Fruit fly (Drosophila melanogaster) whole organism, embryonic: ENCODE results near the gene NetB.

Experiments used
- Atf6 ChIP-seq: fragments of 200-800 bp; sonication (Bioruptor generic); IDR thresholded peaks from 2 replicates; pipeline ENCODE4 v1.3.6; 2022; ENCODE audit warnings: missing biosample characterization, missing genetic modification characterization
- CG12155 ChIP-seq: fragments of 200-800 bp; sonication (Bioruptor generic); optimal IDR thresholded peaks from 3 replicates; lab custom pipeline; 2016; ENCODE audit warnings: missing biosample characterization, missing genetic modification characterization
- CG12219 ChIP-seq: fragments of 200-800 bp; sonication (Bioruptor generic); optimal IDR thresholded peaks from 3 replicates; lab custom pipeline; 2018; ENCODE audit warnings: missing biosample characterization, mild to moderate bottlenecking, missing genetic modification characterization
- CG12391 ChIP-seq: fragments of 200-800 bp; sonication (Bioruptor generic); optimal IDR thresholded peaks from 3 replicates; lab custom pipeline; 2018; ENCODE audit warnings: missing biosample characterization, mild to moderate bottlenecking, missing genetic modification characterization, moderate library complexity
- CG12769 ChIP-seq: fragments of 200-800 bp; sonication (Bioruptor generic); optimal IDR thresholded peaks from 2 replicates; lab custom pipeline; 2019; ENCODE audit warnings: missing biosample characterization, mild to moderate bottlenecking, missing genetic modification characterization, moderate library complexity
- CG13624 ChIP-seq: fragments of 200-800 bp; sonication (Bioruptor generic); optimal IDR thresholded peaks from 2 replicates; lab custom pipeline; 2016; ENCODE audit warnings: missing biosample characterization, missing genetic modification characterization
- CG13894 ChIP-seq: fragments of 200-800 bp; sonication (Bioruptor generic); optimal IDR thresholded peaks from 3 replicates; lab custom pipeline; 2018; ENCODE audit warnings: missing biosample characterization, mild to moderate bottlenecking, missing genetic modification characterization, moderate library complexity
- CG15269 ChIP-seq: fragments of 200-800 bp; sonication (Bioruptor generic); optimal IDR thresholded peaks from 2 replicates; lab custom pipeline; 2018; ENCODE audit warnings: missing biosample characterization, mild to moderate bottlenecking, missing genetic modification characterization, moderate library complexity
- CG15601 ChIP-seq: fragments of 200-800 bp; sonication (Bioruptor generic); optimal IDR thresholded peaks from 3 replicates; lab custom pipeline; 2019; ENCODE audit warnings: missing biosample characterization, mild to moderate bottlenecking, missing genetic modification characterization, moderate library complexity
- CG1603 ChIP-seq: fragments of 200-800 bp; sonication (Bioruptor generic); optimal IDR thresholded peaks from 2 replicates; lab custom pipeline; 2019; ENCODE audit warnings: missing biosample characterization, mild to moderate bottlenecking, missing genetic modification characterization, moderate library complexity
- CG17612 ChIP-seq: fragments of 200-800 bp; sonication (Bioruptor generic); IDR thresholded peaks from 2 replicates; pipeline ENCODE4 v1.3.6; 2022; ENCODE audit warnings: missing biosample characterization, missing genetic modification characterization
- CG18619 ChIP-seq: fragments of 200-800 bp; sonication (Bioruptor generic); optimal IDR thresholded peaks from 3 replicates; lab custom pipeline; 2017; ENCODE audit warnings: missing biosample characterization, mild to moderate bottlenecking, missing genetic modification characterization
- CG18764 ChIP-seq: fragments of 200-800 bp; sonication (Bioruptor generic); optimal IDR thresholded peaks from 3 replicates; lab custom pipeline; 2016; ENCODE audit warnings: missing biosample characterization, missing genetic modification characterization
- CG2129 ChIP-seq: fragments of 200-800 bp; sonication (Bioruptor generic); IDR thresholded peaks from 2 replicates; pipeline ENCODE4 v1.3.6; 2022; ENCODE audit warnings: missing biosample characterization, missing genetic modification characterization; ENCODE audit not compliant: partially characterized antibody
- CG2202 ChIP-seq: fragments of 200-800 bp; sonication (Bioruptor generic); optimal IDR thresholded peaks from 2 replicates; lab custom pipeline; 2018; ENCODE audit warnings: missing biosample characterization, mild to moderate bottlenecking, missing genetic modification characterization
- CG4404 ChIP-seq: fragments of 200-800 bp; sonication (Bioruptor generic); IDR thresholded peaks from 2 replicates; pipeline ENCODE4 v1.3.6; 2022; ENCODE audit warnings: missing biosample characterization, missing genetic modification characterization
- CG4617 ChIP-seq: fragments of 200-800 bp; sonication (Bioruptor generic); optimal IDR thresholded peaks from 3 replicates; lab custom pipeline; 2016; ENCODE audit warnings: missing biosample characterization, missing genetic modification characterization, borderline replicate concordance
- CG4707 ChIP-seq: fragments of 200-800 bp; sonication (Bioruptor generic); optimal IDR thresholded peaks from 2 replicates; lab custom pipeline; 2018; ENCODE audit warnings: missing biosample characterization, mild to moderate bottlenecking, missing genetic modification characterization, moderate library complexity
- CG4854 ChIP-seq: fragments of 200-800 bp; sonication (Bioruptor generic); optimal IDR thresholded peaks from 2 replicates; lab custom pipeline; 2016; ENCODE audit warnings: missing biosample characterization, missing genetic modification characterization, inconsistent platforms
- Dek ChIP-seq: fragments of 200-800 bp; sonication (Bioruptor generic); optimal IDR thresholded peaks from 3 replicates; lab custom pipeline; 2019; ENCODE audit warnings: missing biosample characterization, mild to moderate bottlenecking, missing genetic modification characterization, moderate library complexity
- Dip3 ChIP-seq: fragments of 200-800 bp; sonication (Bioruptor generic); optimal IDR thresholded peaks from 3 replicates; lab custom pipeline; 2016; ENCODE audit warnings: missing biosample characterization, missing genetic modification characterization
- Dll ChIP-seq: fragments of 200-800 bp; sonication (Bioruptor generic); IDR thresholded peaks from 4 replicates; pipeline ENCODE4 v1.3.6; 2022; ENCODE audit warnings: missing biosample characterization, missing genetic modification characterization; ENCODE audit not compliant: partially characterized antibody
- Dp ChIP-seq: fragments of 200-800 bp; sonication (Bioruptor generic); optimal IDR thresholded peaks from 2 replicates; lab custom pipeline; 2018; ENCODE audit warnings: missing biosample characterization, mild to moderate bottlenecking, missing genetic modification characterization, moderate library complexity
- Fer1 ChIP-seq: fragments of 200-800 bp; sonication (Bioruptor generic); optimal IDR thresholded peaks from 2 replicates; lab custom pipeline; 2017; ENCODE audit warnings: missing biosample characterization, mild to moderate bottlenecking, missing genetic modification characterization
- Fer3 ChIP-seq: fragments of 200-800 bp; sonication (Bioruptor generic); optimal IDR thresholded peaks from 2 replicates; lab custom pipeline; 2018; ENCODE audit warnings: missing biosample characterization, mild to moderate bottlenecking, missing genetic modification characterization, moderate library complexity
- H15 ChIP-seq: fragments of 200-800 bp; sonication (Bioruptor generic); IDR thresholded peaks from 3 replicates; pipeline ENCODE4 v1.3.6; 2022; ENCODE audit warnings: missing biosample characterization, missing genetic modification characterization
- Mad ChIP-seq: fragments of 200-800 bp; sonication (Bioruptor generic); optimal IDR thresholded peaks from 2 replicates; lab custom pipeline; 2016; ENCODE audit warnings: missing biosample characterization, missing genetic modification characterization
- Mes4 ChIP-seq: fragments of 200-800 bp; sonication (Bioruptor generic); optimal IDR thresholded peaks from 2 replicates; lab custom pipeline; 2016; ENCODE audit warnings: missing biosample characterization, missing genetic modification characterization
- NC2β ChIP-seq: fragments of 200-800 bp; sonication (Bioruptor generic); optimal IDR thresholded peaks from 2 replicates; lab custom pipeline; 2016; ENCODE audit warnings: missing biosample characterization, missing genetic modification characterization
- Spps ChIP-seq: fragments of 200-800 bp; sonication (Bioruptor generic); optimal IDR thresholded peaks from 2 replicates; lab custom pipeline; 2018; ENCODE audit warnings: missing biosample characterization, mild to moderate bottlenecking, missing genetic modification characterization
- Xbp1 ChIP-seq: fragments of 200-800 bp; sonication (Bioruptor generic); optimal IDR thresholded peaks from 3 replicates; lab custom pipeline; 2016; ENCODE audit warnings: missing biosample characterization, mild to moderate bottlenecking, missing genetic modification characterization
- ap ChIP-seq: fragments of 200-800 bp; sonication (Bioruptor generic); IDR thresholded peaks from 2 replicates; pipeline ENCODE4 v1.3.6; 2022; ENCODE audit warnings: missing biosample characterization, missing genetic modification characterization
- az2 ChIP-seq: fragments of 200-800 bp; sonication (Bioruptor generic); optimal IDR thresholded peaks from 3 replicates; lab custom pipeline; 2016; ENCODE audit warnings: missing biosample characterization, missing genetic modification characterization
- chm ChIP-seq: fragments of 200-800 bp; sonication (Bioruptor generic); IDR thresholded peaks from 2 replicates; pipeline ENCODE4 v1.3.6; 2022; ENCODE audit warnings: missing biosample characterization, missing genetic modification characterization
- corto ChIP-seq: fragments of 200-800 bp; sonication (Bioruptor generic); optimal IDR thresholded peaks from 2 replicates; lab custom pipeline; 2016; ENCODE audit warnings: missing biosample characterization, mild to moderate bottlenecking, missing genetic modification characterization, moderate library complexity
- crc ChIP-seq: fragments of 200-800 bp; sonication (Bioruptor generic); optimal IDR thresholded peaks from 2 replicates; lab custom pipeline; 2016; ENCODE audit warnings: missing biosample characterization, missing genetic modification characterization
- crol ChIP-seq: fragments of 200-800 bp; sonication (Bioruptor generic); IDR thresholded peaks from 2 replicates; pipeline ENCODE4 v1.3.6; 2022; ENCODE audit warnings: missing biosample characterization, missing genetic modification characterization
- cwo ChIP-seq: fragments of 200-800 bp; sonication (Bioruptor generic); optimal IDR thresholded peaks from 3 replicates; lab custom pipeline; 2017; ENCODE audit warnings: missing biosample characterization, missing genetic modification characterization, mild to moderate bottlenecking, moderate library complexity, missing genetic modification reagents
- eve ChIP-seq, 2 experiments: fragments of >200 bp; optimal IDR thresholded peaks; 2 replicates each; lab custom pipeline; 2017; ENCODE audit warnings: missing biosample characterization in 2 of 2, missing genetic modification characterization in 2 of 2
- grn ChIP-seq: fragments of 200-800 bp; sonication (Bioruptor generic); optimal IDR thresholded peaks from 3 replicates; lab custom pipeline; 2017; ENCODE audit warnings: missing biosample characterization, missing genetic modification characterization
- lab ChIP-seq: fragments of 200-800 bp; sonication (Bioruptor generic); optimal IDR thresholded peaks from 3 replicates; lab custom pipeline; 2017; ENCODE audit warnings: missing biosample characterization, missing genetic modification characterization, mild to moderate bottlenecking, moderate library complexity, missing genetic modification reagents
- mirr ChIP-seq: fragments of 200-800 bp; sonication (Bioruptor generic); optimal IDR thresholded peaks from 3 replicates; lab custom pipeline; 2018; ENCODE audit warnings: missing biosample characterization, mild to moderate bottlenecking, missing genetic modification characterization
- nom ChIP-seq: fragments of 200-800 bp; sonication (Bioruptor generic); optimal IDR thresholded peaks from 2 replicates; lab custom pipeline; 2017; ENCODE audit warnings: missing biosample characterization, missing genetic modification characterization, mild to moderate bottlenecking, moderate library complexity, missing genetic modification reagents
- pho ChIP-seq: fragments of 200-800 bp; sonication (Bioruptor generic); optimal IDR thresholded peaks from 2 replicates; lab custom pipeline; 2016; ENCODE audit warnings: missing biosample characterization, missing genetic modification characterization
- ranshi ChIP-seq: fragments of 200-800 bp; sonication (Bioruptor generic); IDR thresholded peaks from 2 replicates; pipeline ENCODE4 v1.3.6; 2022; ENCODE audit warnings: missing biosample characterization, missing genetic modification characterization
- run ChIP-seq: fragments of 200-800 bp; sonication (Bioruptor generic); optimal IDR thresholded peaks from 3 replicates; lab custom pipeline; 2018; ENCODE audit warnings: missing biosample characterization, mild to moderate bottlenecking, missing genetic modification characterization
- scrt ChIP-seq: fragments of 200-800 bp; sonication (Bioruptor generic); optimal IDR thresholded peaks from 2 replicates; lab custom pipeline; 2018; ENCODE audit warnings: missing biosample characterization, mild to moderate bottlenecking, missing genetic modification characterization, moderate library complexity
- sens ChIP-seq: fragments of 200-800 bp; sonication (Bioruptor generic); peaks from one replicate; lab custom pipeline; 2016; ENCODE audit warnings: missing biosample characterization, missing genetic modification characterization
- tna ChIP-seq: fragments of 200-800 bp; sonication (Bioruptor generic); IDR thresholded peaks from 2 replicates; pipeline ENCODE4 v1.3.6; 2022; ENCODE audit warnings: missing biosample characterization, missing genetic modification characterization; ENCODE audit not compliant: partially characterized antibody
- vfl ChIP-seq: fragments of 200-800 bp; sonication (Bioruptor generic); optimal IDR thresholded peaks from 2 replicates; lab custom pipeline; 2016; ENCODE audit warnings: missing biosample characterization, missing genetic modification characterization

The NetB gene

dm6 chrX:14717245-14717644 is 31.9 kb downstream of the NetB start (continued):
- TF ChIP-seq cwo (GFP tag; lab: Kevin White, UChicago) (peak; percentile 67), CG12155 (GFP tag; lab: Kevin White, UChicago) (no peak), Spps (tag; lab: Kevin White, UChicago) (peak; percentile 62), lab (GFP tag; lab: Kevin White, UChicago) (peak; percentile 94), corto (GFP tag; lab: Kevin White, UChicago) (no peak), az2 (GFP tag; lab: Kevin White, UChicago) (peak; percentile 29), crol (GFP tag; lab: Robert Waterston, UW) (0 out of 2 replicates have a peak, but pooled peaks have one; percentile 29), Fer1 (GFP tag; lab: Kevin White, UChicago) (peak; percentile 88), scrt (GFP tag; lab: Kevin White, UChicago) (peak; percentile 62), H15 (peak; percentile 72), CG1603 (peak; percentile 88), crc (GFP tag; lab: Kevin White, UChicago) (peak; percentile 72), CG13624 (peak; percentile 54), Xbp1 (GFP tag; lab: Kevin White, UChicago) (peak; percentile 38), CG4617 (peak; percentile 24), CG12769 (tag; lab: Kevin White, UChicago) (peak; percentile 68), CG12219 (GFP tag; lab: Kevin White, UChicago) (peak; percentile 81), CG12391 (tag; lab: Kevin White, UChicago) (peak; percentile 47), chm (GFP tag; lab: Robert Waterston, UW) (no peak; the same call in none of the 2 replicates), CG2202 (tag; lab: Kevin White, UChicago) (peak; percentile 77), ap (GFP tag; lab: Robert Waterston, UW) (peak; percentile 78), Dek (tag; lab: Kevin White, UChicago) (peak; percentile 64), vfl (GFP tag; lab: Kevin White, UChicago) (no peak), CG15601 (tag; lab: Kevin White, UChicago) (peak; percentile 85), CG13894 (tag; lab: Kevin White, UChicago) (no peak), sens (GFP tag; lab: Kevin White, UChicago) (peak; percentile 95), CG18619 (GFP tag; lab: Kevin White, UChicago) (peak; percentile 85), Atf6 (GFP tag; lab: Robert Waterston, UW) (peak; percentile 78), eve (GFP tag; optimal IDR thresholded peaks at IDR 0.05; lab: Kevin White, UChicago) (no peak), CG4404 (GFP tag; lab: Robert Waterston, UW) (peak; percentile 33; the same call in 1 of the 2 replicates), Mad (GFP tag; lab: Kevin White, UChicago) (peak; percentile 34), Dll (no peak), mirr (GFP tag; lab: Kevin White, UChicago) (peak; percentile 79), CG4707 (GFP tag; lab: Kevin White, UChicago) (peak; percentile 82), CG15269 (tag; lab: Kevin White, UChicago) (peak; percentile 72), CG2129 (GFP tag; lab: Robert Waterston, UW) (no peak), CG18764 (peak; percentile 83), NC2β (peak; percentile 68), Mes4 (peak; percentile 67), CG4854 (GFP tag; lab: Kevin White, UChicago) (peak; percentile 78), run (tag; lab: Kevin White, UChicago) (peak; percentile 69), ranshi (peak; percentile 86), pho (GFP tag; lab: Kevin White, UChicago) (peak; percentile 34), Dip3 (GFP tag; lab: Kevin White, UChicago) (peak; percentile 33), tna (GFP tag; lab: Robert Waterston, UW) (no peak), nom (GFP tag; lab: Kevin White, UChicago) (peak; percentile 53), grn (peak; percentile 63), Dp (no peak), CG17612 (GFP tag; lab: Robert Waterston, UW) (0 out of 2 replicates have a peak, but pooled peaks have one; percentile 47), Fer3 (tag; lab: Kevin White, UChicago) (peak; percentile 77)
